Worm (Caenorhabditis elegans) whole organism, L4 larva: ENCODE measurements around the gene hpd-1.

Experiments
- D1046.2 ChIP-seq: fragments of 200-800 bp; sonication (Bioruptor generic); IDR thresholded peaks from 2 replicates; pipeline ENCODE4 v1.3.6; 2022; ENCODE audit warnings: missing genetic modification characterization, missing compliant biosample characterization
- F10B5.3 ChIP-seq: sonication (generic microtip); optimal IDR thresholded peaks from 2 replicates; lab custom pipeline; 2016; ENCODE audit warnings: mild to moderate bottlenecking, missing genetic modification characterization, missing compliant biosample characterization
- F26F4.8 ChIP-seq: fragments of 200-800 bp; sonication (Bioruptor generic); conservative IDR thresholded peaks from 2 replicates; pipeline ENCODE4 v1.3.6; 2022; ENCODE audit warnings: missing genetic modification characterization, missing compliant biosample characterization
- R02D3.7 ChIP-seq: fragments of 150-350 bp; sonication (generic microtip); optimal IDR thresholded peaks from 3 replicates; lab custom pipeline; 2014; ENCODE audit warnings: missing biosample characterization, missing genetic modification characterization
- T26A8.4 ChIP-seq: fragments of 200-800 bp; sonication (Bioruptor generic); IDR thresholded peaks from 2 replicates; pipeline ENCODE4 v1.3.6; 2022; ENCODE audit warnings: missing genetic modification characterization, missing compliant biosample characterization
- ZK337.2 ChIP-seq: fragments of 200-800 bp; sonication (Bioruptor generic); IDR thresholded peaks from 2 replicates; pipeline ENCODE4 v1.3.6; 2022; ENCODE audit warnings: missing genetic modification reagents, missing genetic modification characterization, missing compliant biosample characterization
- aly-2 ChIP-seq: sonication (generic microtip); optimal IDR thresholded peaks from 2 replicates; lab custom pipeline; 2018; ENCODE audit warnings: missing biosample characterization, missing genetic modification characterization
- ama-1 ChIP-seq: fragments of 150-350 bp; optimal IDR thresholded peaks from 2 replicates; lab custom pipeline; 2014; ENCODE audit warnings: inconsistent platforms, mixed read lengths
- arid-1 ChIP-seq: fragments of 200-800 bp; sonication (Bioruptor generic); conservative IDR thresholded peaks from 2 replicates; pipeline ENCODE4 v1.3.6; 2022; ENCODE audit warnings: missing genetic modification reagents, missing genetic modification characterization, missing compliant biosample characterization
- attf-4 ChIP-seq: sonication (generic microtip); optimal IDR thresholded peaks from 3 replicates; lab custom pipeline; 2017; ENCODE audit warnings: missing biosample characterization, missing genetic modification characterization
- ceh-62 ChIP-seq: sonication (generic microtip); optimal IDR thresholded peaks from 2 replicates; lab custom pipeline; 2017; ENCODE audit warnings: missing biosample characterization, missing genetic modification characterization
- ceh-82 ChIP-seq: sonication (generic microtip); optimal IDR thresholded peaks from 2 replicates; lab custom pipeline; 2017; ENCODE audit warnings: missing biosample characterization, missing genetic modification characterization
- ces-1 ChIP-seq: fragments of 150-350 bp; sonication (generic microtip); optimal IDR thresholded peaks from 4 replicates; lab custom pipeline; 2014; ENCODE audit warnings: missing biosample characterization, missing genetic modification reagents, missing genetic modification characterization
- dmd-6 ChIP-seq: fragments of 200-800 bp; sonication (Bioruptor generic); IDR thresholded peaks from 2 replicates; pipeline ENCODE4 v1.3.6; 2022; ENCODE audit warnings: missing genetic modification reagents, missing genetic modification characterization, missing compliant biosample characterization
- dpl-1 ChIP-seq: fragments of 150-350 bp; optimal IDR thresholded peaks from 2 replicates; lab custom pipeline; 2014; ENCODE audit warnings: missing biosample characterization, missing genetic modification reagents, missing genetic modification characterization
- egl-43 ChIP-seq: fragments of 200-800 bp; sonication (Bioruptor generic); IDR thresholded peaks from 2 replicates; pipeline ENCODE4 v1.3.6; 2022; ENCODE audit warnings: missing genetic modification reagents, missing genetic modification characterization, missing compliant biosample characterization
- gei-8 ChIP-seq: fragments of 200-800 bp; sonication (Bioruptor generic); optimal IDR thresholded peaks from 2 replicates; lab custom pipeline; 2018; ENCODE audit warnings: mild to moderate bottlenecking, missing genetic modification characterization, missing compliant biosample characterization
- hif-1 ChIP-seq, 2 experiments: sonication (generic microtip); optimal IDR thresholded peaks; 2 replicates each; lab custom pipeline; 2016 to 2017; ENCODE audit warnings: missing compliant biosample characterization in 2 of 2, missing genetic modification characterization in 2 of 2, missing genetic modification reagents in 2 of 2, missing genotype in 2 of 2, mild to moderate bottlenecking in 1 of 2
- hlh-30 ChIP-seq: sonication (generic microtip); optimal IDR thresholded peaks from 2 replicates; lab custom pipeline; 2017; ENCODE audit warnings: antibody characterized with exemption, mild to moderate bottlenecking, missing genetic modification characterization, missing compliant biosample characterization; ENCODE audit not compliant: insufficient read depth
- lin-13 ChIP-seq: fragments of 150-350 bp; optimal IDR thresholded peaks from 2 replicates; lab custom pipeline; 2014; ENCODE audit warnings: missing biosample characterization, missing genetic modification reagents, missing genetic modification characterization
- lin-15B ChIP-seq: fragments of 150-350 bp; sonication (generic microtip); optimal IDR thresholded peaks from 3 replicates; lab custom pipeline; 2014; ENCODE audit warnings: missing biosample characterization, missing genetic modification characterization
- lin-39 ChIP-seq: fragments of 150-350 bp; optimal IDR thresholded peaks from 2 replicates; lab custom pipeline; 2014; ENCODE audit warnings: missing biosample characterization, missing genetic modification reagents, missing genetic modification characterization
- madf-5 ChIP-seq, 2 experiments: fragments of 200-800 bp; sonication (Bioruptor generic); IDR thresholded peaks; 2 replicates each; pipeline ENCODE4 v1.3.6; 2022; ENCODE audit warnings: missing compliant biosample characterization in 2 of 2, missing genetic modification characterization in 2 of 2
- mep-1 ChIP-seq: fragments of 150-350 bp; sonication (generic microtip); optimal IDR thresholded peaks from 3 replicates; lab custom pipeline; 2014; ENCODE audit warnings: missing biosample characterization, missing genetic modification characterization
- mes-2 ChIP-seq: sonication (generic microtip); optimal IDR thresholded peaks from 2 replicates; lab custom pipeline; 2016; ENCODE audit warnings: missing genotype, mild to moderate bottlenecking, missing genetic modification characterization, missing compliant biosample characterization; ENCODE audit not compliant: poor library complexity, severe bottlenecking
- mxl-3 ChIP-seq: fragments of 200-800 bp; sonication (Bioruptor generic); optimal IDR thresholded peaks from 2 replicates; lab custom pipeline; 2018; ENCODE audit warnings: mild to moderate bottlenecking, missing genetic modification characterization, missing compliant biosample characterization
- nhr-102 ChIP-seq: sonication (generic microtip); optimal IDR thresholded peaks from 2 replicates; lab custom pipeline; 2016; ENCODE audit warnings: mild to moderate bottlenecking, missing genetic modification characterization, moderate library complexity, missing compliant biosample characterization
- nhr-111 ChIP-seq: fragments of 200-800 bp; sonication (Bioruptor generic); optimal IDR thresholded peaks from 2 replicates; lab custom pipeline; 2018; ENCODE audit warnings: mild to moderate bottlenecking, missing genetic modification characterization, missing compliant biosample characterization
- nhr-237 ChIP-seq: sonication (generic microtip); optimal IDR thresholded peaks from 2 replicates; lab custom pipeline; 2017; ENCODE audit warnings: missing biosample characterization, missing genetic modification characterization
- nhr-25 ChIP-seq: sonication (generic microtip); optimal IDR thresholded peaks from 2 replicates; lab custom pipeline; 2017; ENCODE audit warnings: missing genetic modification characterization, mild to moderate bottlenecking, missing compliant biosample characterization, antibody characterized with exemption, moderate library complexity, borderline replicate concordance; ENCODE audit not compliant: insufficient read depth
- nhr-28 ChIP-seq: fragments of 150-350 bp; optimal IDR thresholded peaks from 2 replicates; lab custom pipeline; 2014; ENCODE audit warnings: missing biosample characterization, missing genetic modification characterization
- nhr-48 ChIP-seq: sonication (generic microtip); optimal IDR thresholded peaks from 2 replicates; lab custom pipeline; 2016; ENCODE audit warnings: mild to moderate bottlenecking, missing genetic modification characterization, missing compliant biosample characterization
- nhr-6 ChIP-seq: fragments of 150-350 bp; optimal IDR thresholded peaks from 2 replicates; lab custom pipeline; 2014; ENCODE audit warnings: missing biosample characterization, missing genetic modification characterization
- php-3 ChIP-seq: fragments of 200-800 bp; sonication (Bioruptor generic); IDR thresholded peaks from 2 replicates; pipeline ENCODE4 v1.3.6; 2022; ENCODE audit warnings: missing genetic modification reagents, missing genetic modification characterization, missing compliant biosample characterization
- rbr-2 ChIP-seq: sonication (generic microtip); optimal IDR thresholded peaks from 2 replicates; lab custom pipeline; 2016; ENCODE audit warnings: missing genotype, missing genetic modification characterization, missing compliant biosample characterization
- sdz-12 ChIP-seq: fragments of 200-800 bp; sonication (Bioruptor generic); optimal IDR thresholded peaks from 2 replicates; lab custom pipeline; 2018; ENCODE audit warnings: mild to moderate bottlenecking, missing genetic modification characterization, missing compliant biosample characterization
- set-16 ChIP-seq: fragments of 200-800 bp; sonication (Bioruptor generic); IDR thresholded peaks from 2 replicates; pipeline ENCODE4 v1.3.6; 2022; ENCODE audit warnings: missing genetic modification reagents, missing genetic modification characterization, missing compliant biosample characterization
- snpc-1.2 ChIP-seq: fragments of 200-800 bp; sonication (Bioruptor generic); IDR thresholded peaks from 2 replicates; pipeline ENCODE4 v1.3.6; 2022; ENCODE audit warnings: missing genetic modification reagents, missing genetic modification characterization, missing compliant biosample characterization
- tag-97 ChIP-seq: fragments of 200-800 bp; sonication (Bioruptor generic); IDR thresholded peaks from 2 replicates; pipeline ENCODE4 v1.3.6; 2022; ENCODE audit warnings: missing genetic modification characterization, missing compliant biosample characterization
- unc-62 ChIP-seq, 3 experiments: fragments of 150-350 bp in 1 of 3; sonication (generic microtip); optimal IDR thresholded peaks in 2 of 3; peaks in 1 of 3; 1 replicate in 1 of 3; 2 replicates in 2 of 3; lab custom pipeline; 2014 to 2017; ENCODE audit warnings: missing biosample characterization in 3 of 3, missing genetic modification characterization in 3 of 3, missing genetic modification reagents in 3 of 3, missing genotype in 1 of 3
- vab-7 ChIP-seq: fragments of 200-800 bp; sonication (Bioruptor generic); IDR thresholded peaks from 2 replicates; pipeline ENCODE4 v1.3.6; 2022; ENCODE audit warnings: missing genetic modification reagents, missing genetic modification characterization, missing compliant biosample characterization
- zfp-2 ChIP-seq: sonication (generic microtip); optimal IDR thresholded peaks from 2 replicates; lab custom pipeline; 2016; ENCODE audit warnings: mild to moderate bottlenecking, missing genetic modification characterization, missing compliant biosample characterization
- zip-11 ChIP-seq: fragments of 200-800 bp; sonication (Bioruptor generic); IDR thresholded peaks from 2 replicates; pipeline ENCODE4 v1.3.6; 2022; ENCODE audit warnings: missing genetic modification characterization, missing compliant biosample characterization

hpd-1 gene

DNA sequence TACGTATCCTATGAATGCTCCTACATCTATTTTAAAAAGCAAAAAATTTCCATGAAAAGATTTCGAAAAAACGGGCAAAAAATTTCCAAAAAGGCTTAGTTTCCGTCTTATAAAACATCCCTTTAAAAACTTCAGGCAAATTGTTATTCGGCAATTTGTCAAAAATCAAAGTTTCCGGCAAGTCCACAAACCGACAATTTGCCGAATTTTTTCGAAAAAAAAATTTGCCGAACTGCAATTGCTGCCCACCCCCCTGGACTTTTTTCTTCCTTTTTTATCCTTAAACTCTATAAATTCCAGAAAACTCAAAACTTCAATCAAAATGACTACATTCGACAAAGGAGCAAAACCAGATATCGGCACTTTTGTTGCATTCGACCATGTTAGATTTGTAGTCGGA is at the start of gene hpd-1:
TSS of gene hpd-1 (plus strand) at position 301 of the 400 bp plus-strand sequence.
- TF ChIP-seq dmd-6 (GFP tag; lab: Robert Waterston, UW) (no peak), hif-1 (tag; optimal IDR thresholded peaks at IDR 0.05; lab: Kevin White, UChicago) (no peak), snpc-1.2 (GFP tag; lab: Robert Waterston, UW) (0 out of 2 replicates have a peak, but pooled peaks have one; percentile 6)
- TF ChIP-seq, all 104 proteins: peak for 1

DNA sequence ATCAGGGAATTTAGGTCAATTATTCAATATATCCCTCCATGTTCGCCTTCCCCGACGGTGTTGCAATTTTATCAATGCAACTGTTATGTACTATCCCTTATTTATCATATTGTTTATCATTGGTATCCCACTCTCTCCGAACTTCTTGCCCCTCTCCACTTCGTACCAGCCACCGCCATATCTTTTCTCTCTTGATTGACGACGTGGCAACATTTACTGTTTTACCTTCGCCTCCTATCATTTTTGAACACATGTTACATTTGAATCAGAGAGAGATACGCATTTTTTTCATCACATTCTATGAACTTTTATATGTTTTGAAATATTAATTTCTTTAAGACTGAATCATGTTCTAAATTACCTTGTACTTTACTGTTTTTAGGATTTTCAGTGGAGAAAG is 48.9 kb upstream of the hpd-1 start:
- peak; percentile 34 for TF ChIP-seq nhr-28 (tag; lab: Kevin White, UChicago)
- no peak for TF ChIP-seq dpl-1 (GFP tag; lab: Kevin White, UChicago)
- TF ChIP-seq mxl-3 (GFP tag; lab: Kevin White, UChicago), result peak; percentile 45

DNA sequence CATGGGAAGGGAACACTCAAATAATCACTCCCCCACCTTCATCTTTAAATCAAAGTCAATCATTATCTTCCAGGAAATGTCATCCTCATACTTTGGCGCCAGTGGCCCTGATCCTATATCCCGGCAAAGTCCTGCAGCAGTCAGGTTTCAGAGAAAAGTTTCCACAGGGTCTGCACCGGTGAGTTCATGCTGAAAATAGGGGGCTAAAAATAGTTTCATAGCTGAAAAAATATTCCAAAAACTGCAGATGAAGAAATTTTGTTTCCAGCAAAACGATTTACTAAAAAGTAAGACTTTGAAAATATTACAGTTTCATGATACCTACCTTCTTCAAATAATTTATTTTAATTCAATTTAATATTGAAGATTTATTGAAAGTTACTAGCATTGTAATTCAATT is 47.3 kb upstream of the hpd-1 start, which contains the start of gene ptr-25:
TSS of gene ptr-25 (plus strand) at position 73 of the 400 bp plus-strand sequence.
- no peak for TF ChIP-seq php-3
- TF ChIP-seq unc-62 (GFP tag; optimal IDR thresholded peaks at IDR 0.05 in 1 of 2; lab: Kevin White, UChicago), result peak in 1 of 2 experiments; percentile 94
- no peak for TF ChIP-seq unc-62 (tag; optimal IDR thresholded peaks at IDR 0.05; lab: Kevin White, UChicago)
- TF ChIP-seq ceh-62 (tag; lab: Kevin White, UChicago), result no peak
- TF ChIP-seq F10B5.3, result no peak
- TF ChIP-seq egl-43, result no peak
- no peak for TF ChIP-seq arid-1 (GFP tag; lab: Robert Waterston, UW)
- no peak for TF ChIP-seq nhr-6 (tag; lab: Kevin White, UChicago)
- TF ChIP-seq rbr-2, result no peak

DNA sequence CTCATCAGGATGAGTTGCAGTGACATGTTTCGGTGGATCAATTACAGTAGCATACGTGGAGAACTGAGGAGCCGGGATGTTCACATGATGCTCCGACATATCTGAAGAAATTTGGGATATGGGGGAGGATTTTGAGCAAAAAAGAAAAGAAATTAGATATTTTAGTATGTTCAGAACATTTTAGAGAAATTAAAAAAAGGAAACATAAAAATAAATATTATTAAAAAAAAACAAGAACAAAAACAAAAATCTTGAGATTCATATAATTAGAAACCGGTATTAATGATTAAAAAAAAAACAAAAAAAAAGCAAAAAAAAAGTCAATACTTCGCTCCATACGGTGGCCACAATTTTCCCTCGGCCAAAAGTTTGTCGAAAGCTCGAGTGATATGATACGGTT is 31.6 kb upstream of the hpd-1 start, which contains the start of gene rab-33:
TSS of gene rab-33 (minus strand) at position 101 of the 400 bp plus-strand sequence.
- no peak for TF ChIP-seq madf-5 (GFP tag; IDR thresholded peaks at IDR 0.05; lab: Robert Waterston, UW)
- TF ChIP-seq gei-8 (GFP tag; lab: Kevin White, UChicago), result no peak
- TF ChIP-seq nhr-237, result no peak
- no peak for TF ChIP-seq hlh-30
- TF ChIP-seq F26F4.8 (GFP tag; lab: Robert Waterston, UW), result no peak
- no peak for TF ChIP-seq mep-1
- no peak for TF ChIP-seq lin-15B (tag; lab: Kevin White, UChicago)
- no peak for TF ChIP-seq zip-11 (GFP tag; lab: Robert Waterston, UW)
- TF ChIP-seq set-16 (GFP tag; lab: Robert Waterston, UW), result no peak
- no peak for TF ChIP-seq R02D3.7 (tag; lab: Kevin White, UChicago)
- no peak for TF ChIP-seq ama-1 (lab: Kevin White, UChicago)
- no peak for TF ChIP-seq nhr-102 (tag; lab: Kevin White, UChicago)
- TF ChIP-seq nhr-28 (tag; lab: Kevin White, UChicago), result no peak
- TF ChIP-seq attf-4 (tag; lab: Kevin White, UChicago), result no peak
- no peak for TF ChIP-seq tag-97 (GFP tag; lab: Robert Waterston, UW)
- TF ChIP-seq D1046.2, result no peak
- TF ChIP-seq T26A8.4 (GFP tag; lab: Robert Waterston, UW), result no peak

DNA sequence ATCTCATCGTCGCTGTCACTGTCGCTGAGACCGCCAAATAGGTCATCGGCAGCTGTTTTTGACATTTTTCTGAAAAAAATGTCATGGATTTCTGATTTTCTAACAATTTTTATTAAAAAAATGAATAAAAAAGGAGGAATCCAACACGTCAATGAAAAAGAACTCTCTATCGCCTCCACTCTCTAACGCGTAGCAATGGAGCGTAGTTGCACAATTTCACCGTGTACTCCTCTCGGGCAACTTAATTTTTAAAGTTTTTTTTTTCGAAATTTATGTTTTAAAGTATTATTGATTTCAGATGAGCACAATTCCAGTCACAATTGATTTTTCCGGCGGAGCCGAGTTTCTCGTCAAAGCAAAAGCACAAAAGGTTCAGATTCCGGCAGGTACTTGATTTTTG is 30.1 kb upstream of the hpd-1 start, which contains the start of the genes taf-11.3 and urm-1:
TSS of gene taf-11.3 (minus strand) at position 69 of the 400 bp plus-strand sequence.
TSS of gene urm-1 (plus strand) at position 299 of the 400 bp plus-strand sequence.
- TF ChIP-seq nhr-28 (tag; lab: Kevin White, UChicago) (no peak), snpc-1.2 (GFP tag; lab: Robert Waterston, UW) (no peak), madf-5 (GFP tag; IDR thresholded peaks at IDR 0.05; lab: Robert Waterston, UW) (no peak), lin-13 (GFP tag; lab: Kevin White, UChicago) (peak; percentile 74), ces-1 (GFP tag; lab: Kevin White, UChicago) (no peak), ama-1 (lab: Kevin White, UChicago) (no peak), T26A8.4 (GFP tag; lab: Robert Waterston, UW) (no peak), zfp-2 (no peak), hlh-30 (peak; percentile 30), ZK337.2 (GFP tag; lab: Robert Waterston, UW) (no peak), nhr-25 (tag; lab: Kevin White, UChicago) (no peak), mxl-3 (GFP tag; lab: Kevin White, UChicago) (no peak), ceh-82 (tag; lab: Kevin White, UChicago) (no peak), lin-39 (no peak), aly-2 (no peak), tag-97 (GFP tag; lab: Robert Waterston, UW) (no peak), nhr-102 (tag; lab: Kevin White, UChicago) (peak; percentile 10), nhr-48 (tag; lab: Kevin White, UChicago) (no peak), nhr-111 (GFP tag; lab: Kevin White, UChicago) (no peak), vab-7 (no peak), sdz-12 (GFP tag; lab: Kevin White, UChicago) (no peak), mes-2 (tag; lab: Kevin White, UChicago) (peak; percentile 94), nhr-237 (no peak)
